Worm (Caenorhabditis elegans) whole organism, L2 larva: ENCODE data around the gene F18E3.10.

Experiments used
- F13H6.1 ChIP-seq: sonication (generic microtip); optimal IDR thresholded peaks from 2 replicates; lab custom pipeline; 2016; ENCODE audit warnings: missing genetic modification characterization, missing compliant biosample characterization
- R02D3.7 ChIP-seq: fragments of 150-350 bp; optimal IDR thresholded peaks from 2 replicates; lab custom pipeline; 2014; ENCODE audit warnings: missing biosample characterization, missing genetic modification characterization
- ZK546.5 ChIP-seq: sonication (generic microtip); optimal IDR thresholded peaks from 2 replicates; lab custom pipeline; 2017; ENCODE audit warnings: missing biosample characterization, missing genetic modification characterization
- ama-1 ChIP-seq: fragments of 150-350 bp; optimal IDR thresholded peaks from 2 replicates; lab custom pipeline; 2018; ENCODE audit warnings: inconsistent platforms
- lin-11 ChIP-seq: fragments of 150-350 bp; sonication (generic microtip); optimal IDR thresholded peaks from 2 replicates; lab custom pipeline; 2014; ENCODE audit warnings: missing biosample characterization, missing genetic modification characterization, inconsistent platforms, mixed read lengths
- nhr-12 ChIP-seq: fragments of 150-350 bp; optimal IDR thresholded peaks from 2 replicates; lab custom pipeline; 2014; ENCODE audit warnings: missing biosample characterization, missing genetic modification characterization
- nhr-237 ChIP-seq: fragments of 150-350 bp; optimal IDR thresholded peaks from 2 replicates; lab custom pipeline; 2014; ENCODE audit warnings: missing biosample characterization, missing genetic modification characterization
- nhr-25 ChIP-seq: fragments of 150-350 bp; sonication (generic microtip); optimal IDR thresholded peaks from 3 replicates; lab custom pipeline; 2014; ENCODE audit warnings: missing biosample characterization, missing genetic modification characterization
- nhr-77 ChIP-seq: fragments of 150-350 bp; optimal IDR thresholded peaks from 2 replicates; lab custom pipeline; 2014; ENCODE audit warnings: missing biosample characterization, missing genetic modification characterization
- skn-1 ChIP-seq: sonication (generic microtip); optimal IDR thresholded peaks from 2 replicates; lab custom pipeline; 2017; ENCODE audit warnings: missing biosample characterization, missing genetic modification characterization
- zag-1 ChIP-seq: fragments of 150-350 bp; optimal IDR thresholded peaks from 2 replicates; lab custom pipeline; 2014; ENCODE audit warnings: missing biosample characterization, missing genetic modification characterization
- ztf-4 ChIP-seq: fragments of 150-350 bp; optimal IDR thresholded peaks from 2 replicates; lab custom pipeline; 2014; ENCODE audit warnings: missing biosample characterization, missing genetic modification characterization

- TF ChIP-seq nhr-25 (tag; lab: Kevin White, UChicago) = no peak
- no peak for TF ChIP-seq ztf-4
- TF ChIP-seq nhr-77 = no peak
- TF ChIP-seq nhr-12 = no peak
- no peak for TF ChIP-seq skn-1 (tag; lab: Kevin White, UChicago)
- TF ChIP-seq zag-1 (tag; lab: Kevin White, UChicago) = no peak
- TF ChIP-seq ZK546.5 (tag; lab: Kevin White, UChicago) = no peak
- no peak for TF ChIP-seq ama-1 (lab: Kevin White, UChicago)
- TF ChIP-seq F13H6.1 = no peak
- no peak for TF ChIP-seq nhr-237 (tag; lab: Kevin White, UChicago)
- no peak for TF ChIP-seq R02D3.7 (tag; lab: Kevin White, UChicago)
- TF ChIP-seq lin-11 (tag; lab: Kevin White, UChicago) = no peak
Measured at ce11 chrV:7455008-7455407, 30.8 kb upstream of the F18E3.10 start, which contains the start of gene F25E5.2.
